Fruit fly (Drosophila melanogaster) whole organism, embryonic: ENCODE results near the gene Bsg.

ENCODE experiments used
- B-H2 ChIP-seq: fragments of 200-800 bp; sonication (Bioruptor generic); optimal IDR thresholded peaks from 2 replicates; lab custom pipeline; 2018; ENCODE audit warnings: missing biosample characterization, mild to moderate bottlenecking, missing genetic modification characterization
- CG10979 ChIP-seq: fragments of 200-800 bp; sonication (Bioruptor generic); optimal IDR thresholded peaks from 2 replicates; lab custom pipeline; 2018; ENCODE audit warnings: missing biosample characterization, mild to moderate bottlenecking, missing genetic modification characterization, moderate library complexity
- CG11456 ChIP-seq: fragments of 200-800 bp; sonication (Bioruptor generic); IDR thresholded peaks from 3 replicates; pipeline ENCODE4 v1.3.6; 2022; ENCODE audit warnings: missing biosample characterization, missing genetic modification characterization
- CG12236 ChIP-seq: fragments of 200-800 bp; sonication (Bioruptor generic); optimal IDR thresholded peaks from 2 replicates; lab custom pipeline; 2016; ENCODE audit warnings: missing biosample characterization, missing genetic modification characterization
- CG1233 ChIP-seq: fragments of 200-800 bp; sonication (Bioruptor generic); optimal IDR thresholded peaks from 4 replicates; lab custom pipeline; 2018; ENCODE audit warnings: missing biosample characterization, mild to moderate bottlenecking, missing genetic modification characterization
- CG13894 ChIP-seq: fragments of 200-800 bp; sonication (Bioruptor generic); optimal IDR thresholded peaks from 3 replicates; lab custom pipeline; 2018; ENCODE audit warnings: missing biosample characterization, mild to moderate bottlenecking, missing genetic modification characterization, moderate library complexity
- CG14441 ChIP-seq: fragments of 200-800 bp; sonication (Bioruptor generic); IDR thresholded peaks from 2 replicates; pipeline ENCODE4 v1.3.6; 2022; ENCODE audit warnings: missing biosample characterization, missing genetic modification characterization
- CG15269 ChIP-seq: fragments of 200-800 bp; sonication (Bioruptor generic); optimal IDR thresholded peaks from 2 replicates; lab custom pipeline; 2018; ENCODE audit warnings: missing biosample characterization, mild to moderate bottlenecking, missing genetic modification characterization, moderate library complexity
- CG15601 ChIP-seq: fragments of 200-800 bp; sonication (Bioruptor generic); optimal IDR thresholded peaks from 3 replicates; lab custom pipeline; 2019; ENCODE audit warnings: missing biosample characterization, mild to moderate bottlenecking, missing genetic modification characterization, moderate library complexity
- CG1647 ChIP-seq: fragments of 200-800 bp; sonication (Bioruptor generic); optimal IDR thresholded peaks from 3 replicates; lab custom pipeline; 2016; ENCODE audit warnings: missing biosample characterization, missing genetic modification characterization
- CG16815 ChIP-seq: fragments of 200-800 bp; sonication (Bioruptor generic); optimal IDR thresholded peaks from 3 replicates; lab custom pipeline; 2017; ENCODE audit warnings: missing biosample characterization, mild to moderate bottlenecking, missing genetic modification characterization
- CG17328 ChIP-seq: fragments of 200-800 bp; sonication (Bioruptor generic); IDR thresholded peaks from 2 replicates; pipeline ENCODE4 v1.3.6; 2022; ENCODE audit warnings: missing biosample characterization, missing genetic modification characterization
- CG18619 ChIP-seq: fragments of 200-800 bp; sonication (Bioruptor generic); optimal IDR thresholded peaks from 3 replicates; lab custom pipeline; 2017; ENCODE audit warnings: missing biosample characterization, mild to moderate bottlenecking, missing genetic modification characterization
- CG30431 ChIP-seq: fragments of 200-800 bp; sonication (Bioruptor generic); optimal IDR thresholded peaks from 2 replicates; lab custom pipeline; 2017; ENCODE audit warnings: missing biosample characterization, missing genetic modification characterization
- CG31388 ChIP-seq: fragments of 200-800 bp; sonication (Bioruptor generic); optimal IDR thresholded peaks from 2 replicates; lab custom pipeline; 2016; ENCODE audit warnings: missing biosample characterization, missing genetic modification characterization
- CG34376 ChIP-seq: fragments of 200-800 bp; sonication (Bioruptor generic); optimal IDR thresholded peaks from 2 replicates; lab custom pipeline; 2018; ENCODE audit warnings: missing biosample characterization, mild to moderate bottlenecking, missing genetic modification characterization
- CG4424 ChIP-seq: fragments of 200-800 bp; sonication (Bioruptor generic); optimal IDR thresholded peaks from 3 replicates; lab custom pipeline; 2016; ENCODE audit warnings: missing biosample characterization, missing genetic modification characterization
- CG6765 ChIP-seq: fragments of 200-800 bp; sonication (Bioruptor generic); optimal IDR thresholded peaks from 3 replicates; lab custom pipeline; 2017; ENCODE audit warnings: missing biosample characterization, mild to moderate bottlenecking, missing genetic modification characterization
- CG7963 ChIP-seq: fragments of 200-800 bp; sonication (Bioruptor generic); IDR thresholded peaks from 3 replicates; pipeline ENCODE4 v1.3.6; 2022; ENCODE audit warnings: missing biosample characterization, missing genetic modification characterization; ENCODE audit not compliant: partially characterized antibody
- CG9817 ChIP-seq: fragments of 200-800 bp; sonication (Bioruptor generic); optimal IDR thresholded peaks from 2 replicates; lab custom pipeline; 2018; ENCODE audit warnings: missing biosample characterization, mild to moderate bottlenecking, missing genetic modification characterization, moderate library complexity
- Chrac-16 ChIP-seq: fragments of 200-800 bp; sonication (Bioruptor generic); optimal IDR thresholded peaks from 3 replicates; lab custom pipeline; 2016; ENCODE audit warnings: missing biosample characterization, missing genetic modification characterization
- Doc2 ChIP-seq: fragments of 200-800 bp; sonication (Bioruptor generic); IDR thresholded peaks from 2 replicates; pipeline ENCODE4 v1.3.6; 2022; ENCODE audit warnings: missing biosample characterization, missing genetic modification characterization
- E2f2 ChIP-seq: fragments of 200-800 bp; sonication (Bioruptor generic); IDR thresholded peaks from 2 replicates; pipeline ENCODE4 v1.3.6; 2022; ENCODE audit warnings: missing biosample characterization, missing genetic modification characterization
- Fer1 ChIP-seq: fragments of 200-800 bp; sonication (Bioruptor generic); optimal IDR thresholded peaks from 2 replicates; lab custom pipeline; 2017; ENCODE audit warnings: missing biosample characterization, mild to moderate bottlenecking, missing genetic modification characterization
- Hr39 ChIP-seq: fragments of >200 bp; optimal IDR thresholded peaks from 2 replicates; lab custom pipeline; 2017
- Kr ChIP-seq: fragments of 200-800 bp; sonication (Bioruptor generic); optimal IDR thresholded peaks from 2 replicates; lab custom pipeline; 2017; ENCODE audit warnings: missing biosample characterization, mild to moderate bottlenecking, missing genetic modification characterization
- Meics ChIP-seq: fragments of 200-800 bp; sonication (Bioruptor generic); optimal IDR thresholded peaks from 2 replicates; lab custom pipeline; 2017; ENCODE audit warnings: missing biosample characterization, mild to moderate bottlenecking, missing genetic modification characterization
- Poxn ChIP-seq: fragments of 200-800 bp; sonication (Bioruptor generic); IDR thresholded peaks from 2 replicates; pipeline ENCODE4 v1.3.6; 2022; ENCODE audit warnings: missing biosample characterization, missing genetic modification characterization
- Sry-δ ChIP-seq: fragments of 200-800 bp; sonication (Bioruptor generic); optimal IDR thresholded peaks from 2 replicates; lab custom pipeline; 2016; ENCODE audit warnings: missing biosample characterization, missing genetic modification characterization
- TFAM ChIP-seq: fragments of 200-800 bp; sonication (Bioruptor generic); optimal IDR thresholded peaks from 2 replicates; lab custom pipeline; 2017; ENCODE audit warnings: missing biosample characterization, missing genetic modification characterization, inconsistent platforms
- Xbp1 ChIP-seq: fragments of 200-800 bp; sonication (Bioruptor generic); optimal IDR thresholded peaks from 3 replicates; lab custom pipeline; 2016; ENCODE audit warnings: missing biosample characterization, mild to moderate bottlenecking, missing genetic modification characterization
- ato ChIP-seq: fragments of 200-800 bp; sonication (Bioruptor generic); IDR thresholded peaks from 2 replicates; pipeline ENCODE4 v1.3.6; 2022; ENCODE audit warnings: missing biosample characterization, missing genetic modification characterization; ENCODE audit not compliant: partially characterized antibody
- chif ChIP-seq, 2 experiments: fragments of 200-800 bp; sonication (Bioruptor generic); optimal IDR thresholded peaks; 3 replicates each; lab custom pipeline; 2016; ENCODE audit warnings: missing biosample characterization in 2 of 2, missing genetic modification characterization in 2 of 2
- chm ChIP-seq: fragments of 200-800 bp; sonication (Bioruptor generic); IDR thresholded peaks from 2 replicates; pipeline ENCODE4 v1.3.6; 2022; ENCODE audit warnings: missing biosample characterization, missing genetic modification characterization
- croc ChIP-seq: fragments of 200-800 bp; sonication (Bioruptor generic); conservative IDR thresholded peaks from 3 replicates; pipeline ENCODE4 v1.3.6; 2022; ENCODE audit warnings: missing biosample characterization, missing genetic modification characterization
- dmrt99B ChIP-seq: fragments of 200-800 bp; sonication (Bioruptor generic); optimal IDR thresholded peaks from 2 replicates; lab custom pipeline; 2018; ENCODE audit warnings: missing biosample characterization, mild to moderate bottlenecking, missing genetic modification characterization, moderate library complexity
- dysf ChIP-seq: fragments of 200-800 bp; sonication (Bioruptor generic); IDR thresholded peaks from 3 replicates; pipeline ENCODE4 v1.3.6; 2022; ENCODE audit warnings: missing biosample characterization, missing genetic modification characterization
- ewg ChIP-seq: fragments of 200-800 bp; sonication (Bioruptor generic); optimal IDR thresholded peaks from 3 replicates; lab custom pipeline; 2017; ENCODE audit warnings: mild to moderate bottlenecking, missing biosample characterization, missing genetic modification reagents, missing genetic modification characterization
- gsb-n ChIP-seq: fragments of 200-800 bp; sonication (Bioruptor generic); optimal IDR thresholded peaks from 3 replicates; lab custom pipeline; 2018; ENCODE audit warnings: missing biosample characterization, mild to moderate bottlenecking, missing genetic modification characterization
- kay ChIP-seq: fragments of 200-800 bp; sonication (Bioruptor generic); optimal IDR thresholded peaks from 2 replicates; lab custom pipeline; 2016; ENCODE audit warnings: missing biosample characterization, missing genetic modification characterization
- klu ChIP-seq: fragments of 200-800 bp; sonication (Bioruptor generic); IDR thresholded peaks from 2 replicates; pipeline ENCODE4 v1.3.6; 2022; ENCODE audit warnings: missing biosample characterization, missing genetic modification characterization
- nerfin-1 ChIP-seq: fragments of 200-800 bp; sonication (Bioruptor generic); optimal IDR thresholded peaks from 3 replicates; lab custom pipeline; 2019; ENCODE audit warnings: missing biosample characterization, mild to moderate bottlenecking, missing genetic modification characterization, moderate library complexity
- pita ChIP-seq: fragments of 200-800 bp; sonication (Bioruptor generic); optimal IDR thresholded peaks from 2 replicates; lab custom pipeline; 2017; ENCODE audit warnings: missing biosample characterization, mild to moderate bottlenecking, missing genetic modification characterization
- psq ChIP-seq: fragments of 200-800 bp; sonication (Bioruptor generic); optimal IDR thresholded peaks from 2 replicates; lab custom pipeline; 2017; ENCODE audit warnings: missing biosample characterization, missing genetic modification characterization
- schlank ChIP-seq: fragments of 200-800 bp; sonication (Bioruptor generic); optimal IDR thresholded peaks from 2 replicates; lab custom pipeline; 2018; ENCODE audit warnings: missing biosample characterization, mild to moderate bottlenecking, missing genetic modification characterization
- sens ChIP-seq: fragments of 200-800 bp; sonication (Bioruptor generic); peaks from one replicate; lab custom pipeline; 2016; ENCODE audit warnings: missing biosample characterization, missing genetic modification characterization
- sens-2 ChIP-seq: fragments of 200-800 bp; sonication (Bioruptor generic); IDR thresholded peaks from 2 replicates; pipeline ENCODE4 v1.3.6; 2022; ENCODE audit warnings: missing biosample characterization, missing genetic modification characterization
- sisA ChIP-seq: fragments of 200-800 bp; sonication (Bioruptor generic); IDR thresholded peaks from 2 replicates; pipeline ENCODE4 v1.3.6; 2022; ENCODE audit warnings: missing biosample characterization, missing genetic modification characterization
- sna ChIP-seq: fragments of 200-800 bp; sonication (Bioruptor generic); IDR thresholded peaks from 2 replicates; pipeline ENCODE4 v1.3.6; 2022; ENCODE audit warnings: missing biosample characterization, missing genetic modification characterization; ENCODE audit not compliant: partially characterized antibody
- tin ChIP-seq: fragments of 200-800 bp; sonication (Bioruptor generic); optimal IDR thresholded peaks from 3 replicates; lab custom pipeline; 2016; ENCODE audit warnings: missing biosample characterization, missing genetic modification characterization
- trh ChIP-seq: fragments of 200-800 bp; sonication (Bioruptor generic); optimal IDR thresholded peaks from 2 replicates; lab custom pipeline; 2016; ENCODE audit warnings: missing biosample characterization, missing genetic modification characterization

Gene Bsg

dm6 chr2L:8156682-8157081, 73.5 kb downstream of the Bsg start (continued):
- no peak for TF ChIP-seq CG7963 (GFP tag; lab: Robert Waterston, UW)
- TF ChIP-seq dysf: peak; percentile 60; the same call in 2 of the 3 replicates
- no peak for TF ChIP-seq CG34376 (GFP tag; lab: Kevin White, UChicago)
- no peak for TF ChIP-seq CG11456 (GFP tag; lab: Robert Waterston, UW)
- TF ChIP-seq E2f2 (GFP tag; lab: Robert Waterston, UW): peak; percentile 44; the same call in 1 of the 2 replicates
- no peak for TF ChIP-seq sens-2
- no peak for TF ChIP-seq Kr
- TF ChIP-seq psq (GFP tag; lab: Kevin White, UChicago): no peak
- TF ChIP-seq Sry-δ (GFP tag; lab: Kevin White, UChicago): peak; percentile 42
- TF ChIP-seq CG18619 (GFP tag; lab: Kevin White, UChicago): peak; percentile 42
- no peak for TF ChIP-seq CG15601 (tag; lab: Kevin White, UChicago)
- no peak for TF ChIP-seq Poxn (GFP tag; lab: Robert Waterston, UW)
- TF ChIP-seq Hr39 (lab: Kevin White, UChicago): no peak
- peak; percentile 68 for TF ChIP-seq Fer1
- peak; percentile 94 for TF ChIP-seq sens (GFP tag; lab: Kevin White, UChicago)
- TF ChIP-seq CG1233: peak; percentile 53
- TF ChIP-seq CG9817 (tag; lab: Kevin White, UChicago): peak; percentile 80
- peak; percentile 69 for TF ChIP-seq CG17328 (GFP tag; lab: Robert Waterston, UW)
- TF ChIP-seq schlank (tag; lab: Kevin White, UChicago): peak; percentile 3
- TF ChIP-seq Chrac-16 (GFP tag; lab: Kevin White, UChicago): peak; percentile 49
- TF ChIP-seq CG16815 (GFP tag; lab: Kevin White, UChicago): peak; percentile 37
- no peak for TF ChIP-seq TFAM
- peak; percentile 39 for TF ChIP-seq kay (GFP tag; lab: Kevin White, UChicago)
- peak; percentile 68 for TF ChIP-seq dmrt99B
- peak; percentile 75 for TF ChIP-seq CG14441
- peak; percentile 65 for TF ChIP-seq sisA (GFP tag; lab: Robert Waterston, UW)
- no peak for TF ChIP-seq Doc2 (GFP tag; lab: Robert Waterston, UW)
- TF ChIP-seq sna (GFP tag; lab: Robert Waterston, UW): peak; percentile 59; the same call in 1 of the 2 replicates
- TF ChIP-seq chm (GFP tag; lab: Robert Waterston, UW): 0 out of 2 replicates have a peak, but pooled peaks have one; percentile 18
- peak; percentile 62 for TF ChIP-seq CG15269 (tag; lab: Kevin White, UChicago)
- TF ChIP-seq Xbp1 (GFP tag; lab: Kevin White, UChicago): peak; percentile 79
- TF ChIP-seq ewg (GFP tag; lab: Kevin White, UChicago): peak; percentile 99
- TF ChIP-seq CG30431: peak; percentile 16
- peak; percentile 76 for TF ChIP-seq tin (GFP tag; lab: Kevin White, UChicago)
- peak; percentile 38 to 72 for TF ChIP-seq chif (GFP tag; optimal IDR thresholded peaks at IDR 0.05; lab: Kevin White, UChicago)
- no peak for TF ChIP-seq klu (GFP tag; lab: Robert Waterston, UW)
- TF ChIP-seq gsb-n (tag; lab: Kevin White, UChicago): no peak
- TF ChIP-seq nerfin-1: peak; percentile 69
- peak; percentile 71 for TF ChIP-seq CG13894 (tag; lab: Kevin White, UChicago)
- TF ChIP-seq pita: no peak
- peak; percentile 64 for TF ChIP-seq CG10979 (tag; lab: Kevin White, UChicago)
- TF ChIP-seq CG12236 (GFP tag; lab: Kevin White, UChicago): no peak
- peak; percentile 26 for TF ChIP-seq trh (GFP tag; lab: Kevin White, UChicago)
- peak; percentile 80 for TF ChIP-seq B-H2
- TF ChIP-seq ato: no peak
- peak; percentile 75 for TF ChIP-seq Meics (GFP tag; lab: Kevin White, UChicago)
- TF ChIP-seq CG31388 (GFP tag; lab: Kevin White, UChicago): peak; percentile 8
- no peak for TF ChIP-seq CG6765
- TF ChIP-seq CG1647 (GFP tag; lab: Kevin White, UChicago): peak; percentile 75
- peak; percentile 41; the same call in 2 of the 3 replicates for TF ChIP-seq croc (GFP tag; lab: Robert Waterston, UW)
- peak; percentile 36 for TF ChIP-seq CG4424
